Fruit fly (Drosophila melanogaster) S2 (cell line): Measurements from ENCODE around the gene CG13124.

ENCODE experiments used
- CG8478 ChIP-seq: fragments of >200 bp; optimal IDR thresholded peaks from 2 replicates; lab custom pipeline; 2018
- CTCF ChIP-seq, 2 experiments: fragments of >200 bp; optimal IDR thresholded peaks; 2 replicates each; lab custom pipeline; 2018

DNA sequence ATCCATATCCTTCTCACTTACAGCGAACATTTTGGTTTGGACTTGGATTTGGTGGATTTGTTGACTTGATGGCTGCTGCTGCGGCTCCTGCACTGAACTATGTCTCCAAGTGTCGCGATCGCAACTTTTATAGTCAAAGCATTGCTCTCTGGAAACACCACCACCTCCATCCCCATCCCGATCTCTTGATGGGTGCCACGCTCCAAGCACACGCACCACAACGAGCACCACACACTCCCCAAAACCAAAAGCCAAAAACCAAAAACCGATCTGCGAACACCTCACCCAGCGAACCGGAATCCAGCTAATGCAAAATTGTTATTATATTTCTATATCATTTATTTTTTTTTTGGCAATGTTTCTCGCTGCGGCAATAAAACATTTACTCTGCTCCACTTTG is 24.6 kb upstream of the CG13124 start, which contains the start of gene Cpr30F:
- TF ChIP-seq CTCF (optimal IDR thresholded peaks at IDR 0.05; lab: Kevin White, UChicago) (no peak), CG8478 (lab: Kevin White, UChicago) (no peak)
